Fruit fly (Drosophila melanogaster): ENCODE results near the gene CG44325.

CG44325 gene

DNA sequence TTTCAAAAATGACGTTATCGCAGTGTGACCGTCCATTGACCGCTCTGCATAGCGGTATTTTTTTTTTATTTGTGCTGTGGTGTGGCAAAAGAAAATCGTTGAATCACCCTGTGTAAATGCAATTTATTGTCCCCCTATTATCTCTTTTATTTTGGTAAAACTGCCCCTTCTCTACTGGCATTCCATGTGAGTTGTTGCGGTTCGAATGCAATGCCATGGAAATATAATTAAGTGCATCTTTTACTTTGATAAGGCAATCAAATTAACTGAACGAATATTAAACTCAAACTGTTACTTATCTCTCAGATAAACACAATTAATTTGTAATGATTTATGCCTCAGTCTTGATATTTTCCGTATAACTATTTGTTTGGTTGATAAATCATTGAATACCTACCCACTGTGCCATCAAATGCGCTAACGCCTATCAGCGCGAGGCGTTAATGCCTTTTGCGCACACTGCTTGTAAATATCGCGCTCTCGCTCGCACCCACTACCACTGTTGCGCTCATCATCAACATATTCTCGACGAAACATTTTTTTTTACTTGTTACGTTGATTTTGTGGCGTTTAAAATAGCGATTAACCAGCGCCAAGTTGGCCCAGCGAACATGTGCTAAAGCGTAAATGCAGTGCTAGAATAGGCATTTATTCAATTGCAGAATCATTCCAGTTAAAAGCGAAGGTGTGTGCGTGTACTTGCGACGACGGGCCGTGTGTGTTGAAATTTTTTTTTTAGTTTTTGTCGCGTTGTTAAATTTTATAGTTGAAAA, 31.0 kb upstream of the CG44325 start (continued):
- no peak for TF ChIP-seq CG14860 (GFP tag; IDR thresholded peaks at IDR 0.05; ENCODE audit: partially characterized antibody)
- TF ChIP-seq odd (GFP tag; optimal IDR thresholded peaks at IDR 0.05): no peak
- TF ChIP-seq ranshi (GFP tag; IDR thresholded peaks at IDR 0.05): peak; percentile 4; the same call in 1 of the 2 replicates
- no peak for TF ChIP-seq CG6765 (GFP tag; optimal IDR thresholded peaks at IDR 0.05)
- no peak for TF ChIP-seq CG6175 (GFP tag; IDR thresholded peaks at IDR 0.05)
- TF ChIP-seq Meics (GFP tag; optimal IDR thresholded peaks at IDR 0.05): peak; percentile 51
- no peak for TF ChIP-seq CG31388 (GFP tag; optimal IDR thresholded peaks at IDR 0.05)
- TF ChIP-seq wek (GFP tag; optimal IDR thresholded peaks at IDR 0.05): peak; percentile 38
- TF ChIP-seq Bdp1 (GFP tag; optimal IDR thresholded peaks at IDR 0.05): no peak
- no peak for TF ChIP-seq CG11696 (GFP tag; IDR thresholded peaks at IDR 0.05)
- peak; percentile 61 for TF ChIP-seq Xbp1 (GFP tag; optimal IDR thresholded peaks at IDR 0.05)
- 0 out of 3 replicates have a peak, but pooled peaks have one; percentile 19 for TF ChIP-seq zfh1 (GFP tag; IDR thresholded peaks at IDR 0.05)
- peak; percentile 28 for TF ChIP-seq CG3281 (GFP tag; optimal IDR thresholded peaks at IDR 0.05)
- no peak for TF ChIP-seq ken (GFP tag; IDR thresholded peaks at IDR 0.05)
- TF ChIP-seq HmgZ (tag; optimal IDR thresholded peaks at IDR 0.05): peak; percentile 36
- TF ChIP-seq CG10321 (GFP tag; IDR thresholded peaks at IDR 0.05): peak; percentile 35; the same call in 1 of the 2 replicates
- peak; percentile 65 for TF ChIP-seq CG31365 (tag; optimal IDR thresholded peaks at IDR 0.05)
- peak; percentile 40 for TF ChIP-seq CG12236 (GFP tag; optimal IDR thresholded peaks at IDR 0.05)
- TF ChIP-seq chif (GFP tag; optimal IDR thresholded peaks at IDR 0.05): peak; percentile 52 to 66
- TF ChIP-seq CG9727 (GFP tag; optimal IDR thresholded peaks at IDR 0.05): peak; percentile 72
- TF ChIP-seq Mad (GFP tag; optimal IDR thresholded peaks at IDR 0.05): peak; percentile 49
- no peak for TF ChIP-seq CG17328 (GFP tag; IDR thresholded peaks at IDR 0.05)
- TF ChIP-seq CG14667 (GFP tag; IDR thresholded peaks at IDR 0.05): peak; percentile 13; the same call in 1 of the 2 replicates
- TF ChIP-seq Hr39 (optimal IDR thresholded peaks at IDR 0.05): no peak
- peak; percentile 65 for TF ChIP-seq ind (GFP tag; optimal IDR thresholded peaks at IDR 0.05)
- TF ChIP-seq CG8478 (optimal IDR thresholded peaks at IDR 0.05): peak; percentile 16
- TF ChIP-seq sisA (GFP tag; IDR thresholded peaks at IDR 0.05): no peak; the same call in none of the 2 replicates
- no peak for TF ChIP-seq Dfd (GFP tag; optimal IDR thresholded peaks at IDR 0.05)
- peak; percentile 52 for TF ChIP-seq chn (GFP tag; optimal IDR thresholded peaks at IDR 0.05)
- peak in 1 of 2 experiments; percentile 41 for TF ChIP-seq bsh (GFP tag; optimal IDR thresholded peaks at IDR 0.05)
- TF ChIP-seq prd (optimal IDR thresholded peaks at IDR 0.05): no peak
- TF ChIP-seq prd (GFP tag; IDR thresholded peaks at IDR 0.05): peak; percentile 60; the same call in 1 of the 3 replicates
- TF ChIP-seq CG34422 (GFP tag; IDR thresholded peaks at IDR 0.05): 0 out of 3 replicates have a peak, but pooled peaks have one; percentile 41
- no peak for TF ChIP-seq CG2199 (GFP tag; IDR thresholded peaks at IDR 0.05)
- peak; percentile 73 for TF ChIP-seq CG16863 (GFP tag; optimal IDR thresholded peaks at IDR 0.05)
- no peak for TF ChIP-seq br (optimal IDR thresholded peaks at IDR 0.05)
- TF ChIP-seq eyg (GFP tag; optimal IDR thresholded peaks at IDR 0.05): peak; percentile 6
- TF ChIP-seq Xrp1 (GFP tag; IDR thresholded peaks at IDR 0.05): peak; percentile 38; the same call in 1 of the 2 replicates
- peak; percentile 53 for TF ChIP-seq Camta (GFP tag; optimal IDR thresholded peaks at IDR 0.05)
- TF ChIP-seq ase (GFP tag; IDR thresholded peaks at IDR 0.05): 0 out of 3 replicates have a peak, but pooled peaks have one; percentile 38
- TF ChIP-seq HLH4C (GFP tag; IDR thresholded peaks at IDR 0.05; ENCODE audit: partially characterized antibody): no peak
- TF ChIP-seq Spps (tag; optimal IDR thresholded peaks at IDR 0.05): peak; percentile 12
- no peak for TF ChIP-seq pita (GFP tag; optimal IDR thresholded peaks at IDR 0.05)
- peak; percentile 13 for TF ChIP-seq CG12299 (tag; optimal IDR thresholded peaks at IDR 0.05)
- TF ChIP-seq CG30020 (tag; optimal IDR thresholded peaks at IDR 0.05): peak; percentile 51
- peak; percentile 21 for TF ChIP-seq CG12942 (GFP tag; optimal IDR thresholded peaks at IDR 0.05)
- no peak for TF ChIP-seq bigmax (GFP tag; optimal IDR thresholded peaks at IDR 0.05)
- TF ChIP-seq CG10267 (tag; optimal IDR thresholded peaks at IDR 0.05): peak; percentile 58
- TF ChIP-seq fd96Cb (tag; optimal IDR thresholded peaks at IDR 0.05): peak; percentile 38
- TF ChIP-seq CG3995 (GFP tag; optimal IDR thresholded peaks at IDR 0.05): no peak
- peak; percentile 51 for TF ChIP-seq unpg (GFP tag; optimal IDR thresholded peaks at IDR 0.05)

Measured in whole organism, embryonic.